Fruit fly (Drosophila melanogaster): ENCODE data around the gene Apl.

dm6 chr3L:16629793-16630192, 34.8 kb downstream of the Apl start:
- TF ChIP-seq Abd-B (GFP tag; optimal IDR thresholded peaks at IDR 0.05) = no peak
- TF ChIP-seq psq (GFP tag; optimal IDR thresholded peaks at IDR 0.05) = no peak
- TF ChIP-seq lola (GFP tag; optimal IDR thresholded peaks at IDR 0.05) = no peak
